Fruit fly (Drosophila melanogaster) whole organism, adult: ENCODE results near the gene CstF50.

ENCODE experiments used
- CG11617 ChIP-seq: fragments of 200-800 bp; sonication (Bioruptor generic); optimal IDR thresholded peaks from 2 replicates; lab custom pipeline; 2017; ENCODE audit warnings: mild to moderate bottlenecking, missing biosample characterization, missing genetic modification reagents, missing genetic modification characterization
- CG12768 ChIP-seq: fragments of 200-800 bp; sonication (Bioruptor generic); optimal IDR thresholded peaks from 2 replicates; lab custom pipeline; 2017; ENCODE audit warnings: missing biosample characterization, missing genetic modification characterization, mild to moderate bottlenecking, moderate library complexity, missing genetic modification reagents
- CG14711 ChIP-seq: fragments of 200-800 bp; sonication (Bioruptor generic); optimal IDR thresholded peaks from 2 replicates; lab custom pipeline; 2018; ENCODE audit warnings: missing biosample characterization, mild to moderate bottlenecking, missing genetic modification characterization, moderate library complexity
- CG1620 ChIP-seq: fragments of 200-800 bp; sonication (Bioruptor generic); optimal IDR thresholded peaks from 2 replicates; lab custom pipeline; 2016; ENCODE audit warnings: missing biosample characterization, missing genetic modification characterization
- CG33017 ChIP-seq: fragments of 200-800 bp; sonication (Bioruptor generic); optimal IDR thresholded peaks from 2 replicates; lab custom pipeline; 2018; ENCODE audit warnings: missing biosample characterization, mild to moderate bottlenecking, missing genetic modification characterization, moderate library complexity
- CG5204 ChIP-seq: fragments of 200-800 bp; sonication (Bioruptor generic); optimal IDR thresholded peaks from 2 replicates; lab custom pipeline; 2016; ENCODE audit warnings: missing biosample characterization, missing genetic modification characterization
- CG7045 ChIP-seq: fragments of 200-800 bp; sonication (Bioruptor generic); optimal IDR thresholded peaks from 2 replicates; lab custom pipeline; 2017; ENCODE audit warnings: missing biosample characterization, mild to moderate bottlenecking, missing genetic modification characterization
- CG7101 ChIP-seq: fragments of 200-800 bp; sonication (Bioruptor generic); optimal IDR thresholded peaks from 2 replicates; lab custom pipeline; 2018; ENCODE audit warnings: missing biosample characterization, mild to moderate bottlenecking, missing genetic modification characterization, moderate library complexity
- Clk ChIP-seq: fragments of 200-800 bp; sonication (Bioruptor generic); optimal IDR thresholded peaks from 2 replicates; lab custom pipeline; 2017; ENCODE audit warnings: missing biosample characterization, missing genetic modification characterization
- Crg-1 ChIP-seq: fragments of 200-800 bp; sonication (Bioruptor generic); optimal IDR thresholded peaks from 2 replicates; lab custom pipeline; 2016; ENCODE audit warnings: missing biosample characterization, missing genetic modification characterization
- Hr96 ChIP-seq: fragments of 200-800 bp; sonication (Bioruptor generic); optimal IDR thresholded peaks from 2 replicates; lab custom pipeline; 2016; ENCODE audit warnings: missing biosample characterization, missing genetic modification characterization
- Mnt ChIP-seq: fragments of 200-800 bp; sonication (Bioruptor generic); optimal IDR thresholded peaks from 2 replicates; lab custom pipeline; 2016; ENCODE audit warnings: missing biosample characterization, mild to moderate bottlenecking, missing genetic modification characterization
- bab1 ChIP-seq: fragments of 200-800 bp; sonication (Bioruptor generic); optimal IDR thresholded peaks from 3 replicates; lab custom pipeline; 2019; ENCODE audit warnings: missing biosample characterization, mild to moderate bottlenecking, missing genetic modification characterization, moderate library complexity
- cic ChIP-seq: fragments of 200-800 bp; sonication (Bioruptor generic); optimal IDR thresholded peaks from 2 replicates; lab custom pipeline; 2017; ENCODE audit warnings: missing biosample characterization, mild to moderate bottlenecking, missing genetic modification characterization, moderate library complexity
- cnc ChIP-seq, 2 experiments: fragments of >200 bp; optimal IDR thresholded peaks; 2 replicates each; lab custom pipeline; 2017
- kay ChIP-seq: fragments of 200-800 bp; sonication (Bioruptor generic); peaks from one replicate; lab custom pipeline; 2016; ENCODE audit warnings: missing biosample characterization, missing genetic modification characterization, borderline replicate concordance
- ovo ChIP-seq: fragments of 200-800 bp; sonication (Bioruptor generic); optimal IDR thresholded peaks from 2 replicates; lab custom pipeline; 2016; ENCODE audit warnings: missing biosample characterization, missing genetic modification characterization
- pad ChIP-seq: fragments of 200-800 bp; sonication (Bioruptor generic); optimal IDR thresholded peaks from 3 replicates; lab custom pipeline; 2017; ENCODE audit warnings: missing biosample characterization, missing genetic modification characterization, mild to moderate bottlenecking, moderate library complexity, missing genetic modification reagents
- tj ChIP-seq: fragments of 200-800 bp; sonication (Bioruptor generic); optimal IDR thresholded peaks from 3 replicates; lab custom pipeline; 2017; ENCODE audit warnings: missing biosample characterization, mild to moderate bottlenecking, missing genetic modification characterization, moderate library complexity
- toe ChIP-seq: fragments of 200-800 bp; sonication (Bioruptor generic); optimal IDR thresholded peaks from 2 replicates; lab custom pipeline; 2016; ENCODE audit warnings: missing biosample characterization, missing genetic modification characterization

Gene CstF50

DNA sequence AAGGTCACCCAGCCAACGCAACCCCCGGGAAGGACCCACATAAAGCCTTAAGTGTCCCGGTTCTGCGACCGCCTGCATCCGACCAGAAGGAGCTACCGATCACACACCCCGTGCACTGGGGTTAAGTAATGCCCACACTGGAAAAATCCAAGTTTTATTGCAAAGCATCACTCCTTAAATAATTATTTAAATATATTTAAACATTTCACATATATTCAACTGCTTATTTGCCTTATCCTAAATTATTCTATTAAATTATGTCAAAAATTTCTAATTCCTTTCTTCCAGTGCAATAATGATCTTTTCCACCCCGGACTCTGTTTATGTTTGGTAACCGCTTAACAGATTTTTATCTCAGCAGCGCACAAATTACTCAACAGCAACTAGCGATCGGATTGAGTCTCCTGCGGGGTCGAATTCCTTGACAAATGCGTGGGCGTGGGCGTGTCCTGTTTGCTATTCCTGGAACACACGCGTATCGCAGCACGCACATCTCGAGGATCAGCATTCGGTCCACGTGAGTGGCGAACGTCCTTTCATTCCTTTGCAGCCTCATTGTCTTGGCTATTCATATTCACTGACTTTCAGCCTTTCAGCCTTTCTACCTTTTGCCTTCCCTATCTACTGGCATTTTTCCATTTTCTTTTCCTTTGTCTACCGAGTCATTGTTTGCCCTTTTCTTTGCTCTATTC, 32.1 kb downstream of the CstF50 start:
- TF ChIP-seq kay (GFP tag; lab: Kevin White, UChicago) (no peak), cic (no peak), pad (GFP tag; lab: Kevin White, UChicago) (no peak), Hr96 (GFP tag; lab: Kevin White, UChicago) (no peak), CG7101 (tag; lab: Kevin White, UChicago) (no peak), CG5204 (GFP tag; lab: Kevin White, UChicago) (no peak), toe (GFP tag; lab: Kevin White, UChicago) (no peak), CG14711 (tag; lab: Kevin White, UChicago) (no peak), Crg-1 (GFP tag; lab: Kevin White, UChicago) (no peak), CG11617 (GFP tag; lab: Kevin White, UChicago) (no peak), ovo (GFP tag; lab: Kevin White, UChicago) (no peak), CG33017 (no peak)

dm6 chr3R:31703370-31703769, 33.4 kb downstream of the CstF50 start:
- TF ChIP-seq CG7045 (GFP tag; lab: Kevin White, UChicago), result no peak
- no peak for TF ChIP-seq Crg-1 (GFP tag; lab: Kevin White, UChicago)
- TF ChIP-seq toe (GFP tag; lab: Kevin White, UChicago), result no peak
- no peak for TF ChIP-seq CG5204 (GFP tag; lab: Kevin White, UChicago)
- no peak for TF ChIP-seq CG11617 (GFP tag; lab: Kevin White, UChicago)
- no peak for TF ChIP-seq CG14711 (tag; lab: Kevin White, UChicago)

DNA sequence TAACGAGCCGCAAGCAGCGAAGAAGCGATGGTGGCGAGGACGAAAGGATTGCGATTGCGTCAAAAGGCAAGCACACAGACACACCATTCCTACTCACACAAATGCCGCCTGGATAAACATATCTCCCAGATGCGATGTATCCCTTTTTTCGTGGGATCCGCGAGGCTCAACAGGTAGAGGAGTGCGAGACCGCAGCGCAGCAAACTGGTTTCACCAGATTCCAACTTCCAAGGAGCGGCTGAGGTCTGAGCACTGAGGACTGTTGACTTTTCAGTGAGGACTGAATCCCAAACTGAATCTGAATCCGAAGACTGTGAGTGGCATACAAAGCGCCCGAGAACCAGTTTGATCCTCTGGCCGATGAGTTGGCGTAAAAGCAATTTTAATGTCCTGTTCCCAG, 34.8 kb downstream of the CstF50 start:
- TF ChIP-seq Hr96 (GFP tag; lab: Kevin White, UChicago), result no peak
- no peak for TF ChIP-seq bab1 (GFP tag; lab: Kevin White, UChicago)
- no peak for TF ChIP-seq Clk
- no peak for TF ChIP-seq Mnt (GFP tag; lab: Kevin White, UChicago)
- TF ChIP-seq CG7045 (GFP tag; lab: Kevin White, UChicago), result no peak
- no peak for TF ChIP-seq cnc (optimal IDR thresholded peaks at IDR 0.05; lab: Kevin White, UChicago)
- no peak for TF ChIP-seq pad (GFP tag; lab: Kevin White, UChicago)
- no peak for TF ChIP-seq CG11617 (GFP tag; lab: Kevin White, UChicago)
- no peak for TF ChIP-seq Crg-1 (GFP tag; lab: Kevin White, UChicago)
- TF ChIP-seq toe (GFP tag; lab: Kevin White, UChicago), result no peak
- TF ChIP-seq CG7101 (tag; lab: Kevin White, UChicago), result no peak
- TF ChIP-seq CG12768 (GFP tag; lab: Kevin White, UChicago), result no peak
- TF ChIP-seq tj (GFP tag; lab: Kevin White, UChicago), result no peak
- no peak for TF ChIP-seq CG14711 (tag; lab: Kevin White, UChicago)
- no peak for TF ChIP-seq CG1620
- TF ChIP-seq kay (GFP tag; lab: Kevin White, UChicago), result no peak
- no peak for TF ChIP-seq ovo (GFP tag; lab: Kevin White, UChicago)
- no peak for TF ChIP-seq CG33017
- TF ChIP-seq CG5204 (GFP tag; lab: Kevin White, UChicago), result no peak
- TF ChIP-seq cic, result no peak

DNA sequence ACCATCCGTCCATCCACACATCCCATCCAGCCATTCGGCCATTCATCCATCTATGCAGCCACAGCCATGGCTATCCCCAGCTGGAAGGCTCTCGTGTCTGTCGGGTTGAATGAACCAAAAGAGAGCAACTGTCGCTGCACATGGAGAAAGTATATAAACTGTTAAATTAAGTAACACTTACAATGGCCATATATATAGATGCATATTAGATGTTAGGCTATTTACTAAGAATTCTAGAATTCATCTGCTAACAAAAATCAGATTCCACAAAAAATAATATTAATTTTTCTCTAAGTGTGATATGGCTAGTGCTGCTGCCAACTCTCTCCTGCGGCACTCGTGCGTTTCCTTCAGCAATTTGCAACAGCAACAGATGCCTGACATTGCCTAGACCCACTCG, 36.6 kb downstream of the CstF50 start:
- TF ChIP-seq Crg-1 (GFP tag; lab: Kevin White, UChicago), result no peak
- TF ChIP-seq cnc (optimal IDR thresholded peaks at IDR 0.05; lab: Kevin White, UChicago), result no peak
- TF ChIP-seq cic, result no peak
- no peak for TF ChIP-seq tj (GFP tag; lab: Kevin White, UChicago)
- no peak for TF ChIP-seq CG7101 (tag; lab: Kevin White, UChicago)
- no peak for TF ChIP-seq Hr96 (GFP tag; lab: Kevin White, UChicago)
- no peak for TF ChIP-seq kay (GFP tag; lab: Kevin White, UChicago)
- no peak for TF ChIP-seq pad (GFP tag; lab: Kevin White, UChicago)
- no peak for TF ChIP-seq CG12768 (GFP tag; lab: Kevin White, UChicago)
- TF ChIP-seq bab1 (GFP tag; lab: Kevin White, UChicago), result no peak
- TF ChIP-seq CG7045 (GFP tag; lab: Kevin White, UChicago), result no peak
- TF ChIP-seq CG33017, result no peak
- TF ChIP-seq Mnt (GFP tag; lab: Kevin White, UChicago), result no peak

DNA sequence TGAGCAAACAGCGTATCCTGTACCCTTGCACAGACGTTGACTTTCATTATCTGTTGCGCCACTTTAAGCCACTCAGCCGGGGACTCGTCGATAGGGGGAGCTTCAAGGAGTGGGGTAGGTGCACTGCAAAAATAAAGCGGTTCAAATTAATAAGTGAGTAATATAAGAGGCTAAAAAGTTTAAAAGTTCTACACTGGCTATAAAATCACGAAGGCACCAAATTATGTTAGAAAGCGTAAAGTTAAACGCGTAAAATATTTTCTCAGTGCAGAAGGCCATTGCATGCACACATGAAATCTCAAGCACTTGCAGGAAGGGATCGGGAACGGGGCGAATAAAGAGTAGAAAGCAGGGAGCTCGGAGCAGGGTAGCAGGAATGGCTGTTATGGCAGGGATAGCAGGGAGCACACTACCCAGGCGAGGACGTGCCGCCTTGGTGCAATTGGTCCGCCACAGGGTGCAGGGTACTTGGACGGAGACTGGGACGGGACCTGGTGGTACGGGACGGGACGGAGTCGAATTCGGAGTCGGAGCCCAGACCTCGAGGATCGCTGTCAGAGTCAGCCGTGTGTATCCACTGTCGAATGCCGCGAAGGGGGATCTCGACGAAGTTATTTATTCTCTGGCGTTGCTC, 38.5 kb downstream of the CstF50 start:
- TF ChIP-seq CG33017, result no peak
- no peak for TF ChIP-seq bab1 (GFP tag; lab: Kevin White, UChicago)
- no peak for TF ChIP-seq Mnt (GFP tag; lab: Kevin White, UChicago)
- no peak for TF ChIP-seq tj (GFP tag; lab: Kevin White, UChicago)
- TF ChIP-seq Hr96 (GFP tag; lab: Kevin White, UChicago), result no peak
- TF ChIP-seq CG7101 (tag; lab: Kevin White, UChicago), result no peak
- no peak for TF ChIP-seq CG7045 (GFP tag; lab: Kevin White, UChicago)
- no peak for TF ChIP-seq CG11617 (GFP tag; lab: Kevin White, UChicago)
- no peak for TF ChIP-seq ovo (GFP tag; lab: Kevin White, UChicago)
- TF ChIP-seq CG5204 (GFP tag; lab: Kevin White, UChicago), result no peak
- no peak for TF ChIP-seq cnc (optimal IDR thresholded peaks at IDR 0.05; lab: Kevin White, UChicago)
- no peak for TF ChIP-seq pad (GFP tag; lab: Kevin White, UChicago)
- no peak for TF ChIP-seq CG12768 (GFP tag; lab: Kevin White, UChicago)
- TF ChIP-seq toe (GFP tag; lab: Kevin White, UChicago), result no peak
- TF ChIP-seq CG14711 (tag; lab: Kevin White, UChicago), result no peak
- TF ChIP-seq Crg-1 (GFP tag; lab: Kevin White, UChicago), result no peak
